In the genomic region with DNA sequence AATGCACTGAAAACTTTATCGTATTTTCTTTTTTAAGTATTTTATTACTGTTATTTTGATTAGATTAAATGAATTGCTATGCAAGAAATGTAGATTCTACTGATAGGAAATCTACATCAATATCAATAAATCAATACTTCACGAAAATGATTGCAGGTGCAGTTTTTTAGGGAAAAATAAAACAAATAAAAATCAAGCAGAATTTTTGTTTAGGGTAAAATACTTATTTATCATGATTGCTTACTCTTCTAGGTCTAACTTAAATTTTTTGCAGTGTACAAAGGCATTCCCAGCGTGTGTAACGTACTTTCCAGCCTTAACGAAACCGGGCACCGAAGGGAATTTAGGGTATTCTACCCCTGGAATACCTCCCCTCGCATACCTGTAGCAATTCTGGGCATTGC, we compare ENCODE assay signal across 1 fruit fly cellular context.
TF ChIP-seq lines count a peak whose summit lies in the region.

No protein-coding gene starts in this region.

TF ChIP-seq in whole organism, embryonic, 481 proteins besides CTCF, POLR2A, EP300 and RAD21 (continued from another document and continues in another):
- TF ChIP-seq bab2 (GFP tag; optimal IDR thresholded peaks at IDR 0.05; lab: Kevin White, UChicago) (peak; percentile 48), fd96Cb (tag; optimal IDR thresholded peaks at IDR 0.05; lab: Kevin White, UChicago) (peak; percentile 76), CG18262 (tag; optimal IDR thresholded peaks at IDR 0.05; lab: Kevin White, UChicago) (peak; percentile 96), sqz (GFP tag; optimal IDR thresholded peaks at IDR 0.05; lab: Kevin White, UChicago) (peak; percentile 60), Antp (GFP tag; optimal IDR thresholded peaks at IDR 0.05; lab: Kevin White, UChicago) (peak; percentile 37), CG7786 (GFP tag; optimal IDR thresholded peaks at IDR 0.05; lab: Kevin White, UChicago) (peak; percentile 45), CG11085 (GFP tag; IDR thresholded peaks at IDR 0.05; lab: Robert Waterston, UW) (no peak), CG7271 (tag; optimal IDR thresholded peaks at IDR 0.05; lab: Kevin White, UChicago) (peak; percentile 82), CG11560 (tag; IDR thresholded peaks at IDR 0.05; lab: Robert Waterston, UW) (no peak), B-H1 (GFP tag; IDR thresholded peaks at IDR 0.05; lab: Robert Waterston, UW) (no peak), cas (GFP tag; IDR thresholded peaks at IDR 0.05; lab: Robert Waterston, UW) (no peak), CG7987 (GFP tag; optimal IDR thresholded peaks at IDR 0.05; lab: Kevin White, UChicago) (no peak), nerfin-2 (GFP tag; IDR thresholded peaks at IDR 0.05; lab: Robert Waterston, UW; ENCODE audit: partially characterized antibody) (no peak), org-1 (GFP tag; optimal IDR thresholded peaks at IDR 0.05; lab: Kevin White, UChicago) (peak; percentile 51), zfh2 (GFP tag; optimal IDR thresholded peaks at IDR 0.05; lab: Kevin White, UChicago) (no peak), CG6791 (GFP tag; IDR thresholded peaks at IDR 0.05; lab: Robert Waterston, UW; ENCODE audit: partially characterized antibody) (no peak), Optix (GFP tag; IDR thresholded peaks at IDR 0.05; lab: Robert Waterston, UW) (no peak), CG13894 (tag; optimal IDR thresholded peaks at IDR 0.05; lab: Kevin White, UChicago) (no peak), Oli (tag; optimal IDR thresholded peaks at IDR 0.05; lab: Kevin White, UChicago) (peak; percentile 73), Oaz (GFP tag; IDR thresholded peaks at IDR 0.05; lab: Robert Waterston, UW) (no peak), sim (GFP tag; IDR thresholded peaks at IDR 0.05; lab: Robert Waterston, UW) (no peak), Sox100B (GFP tag; optimal IDR thresholded peaks at IDR 0.05; lab: Kevin White, UChicago) (peak; percentile 74), ERR (GFP tag; optimal IDR thresholded peaks at IDR 0.05; lab: Kevin White, UChicago) (no peak), NfI (GFP tag; optimal IDR thresholded peaks at IDR 0.05; lab: Kevin White, UChicago) (peak; percentile 32), CG17612 (GFP tag; IDR thresholded peaks at IDR 0.05; lab: Robert Waterston, UW) (no peak), CG18599 (GFP tag; optimal IDR thresholded peaks at IDR 0.05; lab: Kevin White, UChicago) (peak; percentile 40), hkb (optimal IDR thresholded peaks at IDR 0.05; lab: Kevin White, UChicago) (no peak), hkb (GFP tag; IDR thresholded peaks at IDR 0.05; lab: Robert Waterston, UW) (peak; percentile 54; the same call in 1 of the 2 replicates), caup (GFP tag; optimal IDR thresholded peaks at IDR 0.05; lab: Kevin White, UChicago; ENCODE audit: severe bottlenecking) (no peak), slbo (GFP tag; IDR thresholded peaks at IDR 0.05; lab: Robert Waterston, UW) (no peak), Pdp1 (GFP tag; optimal IDR thresholded peaks at IDR 0.05; lab: Kevin White, UChicago) (peak; percentile 36 to 57), CG11247 (GFP tag; IDR thresholded peaks at IDR 0.05; lab: Robert Waterston, UW) (no peak), Eip74EF (GFP tag; optimal IDR thresholded peaks at IDR 0.05; lab: Kevin White, UChicago) (peak in 1 of 2 experiments; percentile 5), CG17328 (GFP tag; IDR thresholded peaks at IDR 0.05; lab: Robert Waterston, UW) (peak; percentile 61), ash1 (GFP tag; optimal IDR thresholded peaks at IDR 0.05; lab: Kevin White, UChicago) (no peak), pum (GFP tag; optimal IDR thresholded peaks at IDR 0.05; lab: Kevin White, UChicago) (peak; percentile 63), CG31388 (GFP tag; optimal IDR thresholded peaks at IDR 0.05; lab: Kevin White, UChicago) (peak; percentile 57), tll (GFP tag; optimal IDR thresholded peaks at IDR 0.05; lab: Kevin White, UChicago) (peak in 1 of 2 experiments; percentile 98), CG9876 (GFP tag; optimal IDR thresholded peaks at IDR 0.05; lab: Kevin White, UChicago) (peak; percentile 2), ATbp (GFP tag; optimal IDR thresholded peaks at IDR 0.05; lab: Kevin White, UChicago) (peak; percentile 45), sc (optimal IDR thresholded peaks at IDR 0.05; lab: Kevin White, UChicago) (no peak), sc (GFP tag; optimal IDR thresholded peaks at IDR 0.05; lab: Kevin White, UChicago) (peak; percentile 81), CG14441 (GFP tag; IDR thresholded peaks at IDR 0.05; lab: Robert Waterston, UW) (peak; percentile 6; the same call in 1 of the 2 replicates), CG6254 (GFP tag; optimal IDR thresholded peaks at IDR 0.05; lab: Kevin White, UChicago) (peak; percentile 77), sens-2 (GFP tag; IDR thresholded peaks at IDR 0.05; lab: Robert Waterston, UW) (0 out of 2 replicates have a peak, but pooled peaks have one; percentile 51), grau (tag; optimal IDR thresholded peaks at IDR 0.05; lab: Kevin White, UChicago) (peak; percentile 79), Neu2 (GFP tag; optimal IDR thresholded peaks at IDR 0.05; lab: Kevin White, UChicago; ENCODE audit: borderline replicate concordance) (peak; percentile 25), z (GFP tag; IDR thresholded peaks at IDR 0.05; lab: Robert Waterston, UW) (no peak), CG33557 (GFP tag; optimal IDR thresholded peaks at IDR 0.05; lab: Kevin White, UChicago) (peak; percentile 96), nmo (GFP tag; optimal IDR thresholded peaks at IDR 0.05; lab: Kevin White, UChicago) (peak; percentile 87), crp (GFP tag; optimal IDR thresholded peaks at IDR 0.05; lab: Kevin White, UChicago) (peak; percentile 6 to 26), tin (GFP tag; optimal IDR thresholded peaks at IDR 0.05; lab: Kevin White, UChicago) (peak; percentile 66), CG2199 (GFP tag; IDR thresholded peaks at IDR 0.05; lab: Robert Waterston, UW) (no peak), inv (GFP tag; IDR thresholded peaks at IDR 0.05; lab: Robert Waterston, UW; ENCODE audit: partially characterized antibody) (no peak), slp2 (GFP tag; optimal IDR thresholded peaks at IDR 0.05; lab: Kevin White, UChicago) (peak; percentile 61), D19A (tag; optimal IDR thresholded peaks at IDR 0.05; lab: Kevin White, UChicago) (peak; percentile 98), CG9727 (GFP tag; optimal IDR thresholded peaks at IDR 0.05; lab: Kevin White, UChicago) (peak; percentile 96), danr (GFP tag; IDR thresholded peaks at IDR 0.05; lab: Robert Waterston, UW) (no peak), H15 (GFP tag; IDR thresholded peaks at IDR 0.05; lab: Robert Waterston, UW) (no peak), abd-A (tag; optimal IDR thresholded peaks at IDR 0.05; lab: Kevin White, UChicago) (no peak), bbx (GFP tag; IDR thresholded peaks at IDR 0.05; lab: Robert Waterston, UW; ENCODE audit: partially characterized antibody) (no peak), CG4820 (GFP tag; optimal IDR thresholded peaks at IDR 0.05; lab: Kevin White, UChicago) (peak; percentile 73), tna (GFP tag; IDR thresholded peaks at IDR 0.05; lab: Robert Waterston, UW; ENCODE audit: partially characterized antibody) (no peak), kah (GFP tag; optimal IDR thresholded peaks at IDR 0.05; lab: Kevin White, UChicago) (no peak), CG14667 (GFP tag; IDR thresholded peaks at IDR 0.05; lab: Robert Waterston, UW) (no peak), Doc2 (GFP tag; IDR thresholded peaks at IDR 0.05; lab: Robert Waterston, UW) (no peak), ara (GFP tag; IDR thresholded peaks at IDR 0.05; lab: Robert Waterston, UW) (peak; percentile 57), CG2678 (tag; optimal IDR thresholded peaks at IDR 0.05; lab: Kevin White, UChicago) (peak; percentile 77), C15 (GFP tag; IDR thresholded peaks at IDR 0.05; lab: Robert Waterston, UW) (no peak), dysf (GFP tag; IDR thresholded peaks at IDR 0.05; lab: Robert Waterston, UW) (0 out of 3 replicates have a peak, but pooled peaks have one; percentile 27), TFAM (GFP tag; optimal IDR thresholded peaks at IDR 0.05; lab: Kevin White, UChicago) (peak; percentile 1), CG12155 (GFP tag; optimal IDR thresholded peaks at IDR 0.05; lab: Kevin White, UChicago) (peak; percentile 41), ase (GFP tag; IDR thresholded peaks at IDR 0.05; lab: Robert Waterston, UW) (no peak), CG34376 (GFP tag; optimal IDR thresholded peaks at IDR 0.05; lab: Kevin White, UChicago) (no peak), zfh1 (GFP tag; IDR thresholded peaks at IDR 0.05; lab: Robert Waterston, UW) (peak; percentile 81), CG8089 (GFP tag; optimal IDR thresholded peaks at IDR 0.05; lab: Kevin White, UChicago) (peak; percentile 51), E2f1 (GFP tag; IDR thresholded peaks at IDR 0.05; lab: Robert Waterston, UW) (peak; percentile 31; the same call in 1 of the 2 replicates), gsb-n (tag; optimal IDR thresholded peaks at IDR 0.05; lab: Kevin White, UChicago) (peak; percentile 85), ind (GFP tag; optimal IDR thresholded peaks at IDR 0.05; lab: Kevin White, UChicago) (peak; percentile 42), CG17829 (tag; optimal IDR thresholded peaks at IDR 0.05; lab: Kevin White, UChicago) (peak; percentile 94), Side (GFP tag; optimal IDR thresholded peaks at IDR 0.05; lab: Kevin White, UChicago) (peak; percentile 66), CG12071 (GFP tag; optimal IDR thresholded peaks at IDR 0.05; lab: Kevin White, UChicago) (no peak), D19B (GFP tag; optimal IDR thresholded peaks at IDR 0.05; lab: Kevin White, UChicago) (no peak), CG6175 (GFP tag; IDR thresholded peaks at IDR 0.05; lab: Robert Waterston, UW) (no peak), kni (GFP tag; optimal IDR thresholded peaks at IDR 0.05; lab: Kevin White, UChicago) (no peak), BtbVII (GFP tag; optimal IDR thresholded peaks at IDR 0.05; lab: Kevin White, UChicago) (no peak), BEAF-32 (GFP tag; optimal IDR thresholded peaks at IDR 0.05; lab: Kevin White, UChicago) (no peak), Rfx (GFP tag; IDR thresholded peaks at IDR 0.05; lab: Robert Waterston, UW) (0 out of 2 replicates have a peak, but pooled peaks have one; percentile 8), grn (GFP tag; optimal IDR thresholded peaks at IDR 0.05; lab: Kevin White, UChicago) (peak; percentile 73), pb (GFP tag; optimal IDR thresholded peaks at IDR 0.05; lab: Kevin White, UChicago) (no peak), gfzf (GFP tag; optimal IDR thresholded peaks at IDR 0.05; lab: Kevin White, UChicago) (no peak), HmgD (GFP tag; optimal IDR thresholded peaks at IDR 0.05; lab: Kevin White, UChicago) (no peak), prd (optimal IDR thresholded peaks at IDR 0.05; lab: Kevin White, UChicago) (no peak), prd (GFP tag; IDR thresholded peaks at IDR 0.05; lab: Robert Waterston, UW) (peak; percentile 87), Bgb (GFP tag; IDR thresholded peaks at IDR 0.05; lab: Robert Waterston, UW; ENCODE audit: partially characterized antibody) (no peak), Gug (GFP tag; IDR thresholded peaks at IDR 0.05; lab: Robert Waterston, UW) (no peak), klu (GFP tag; IDR thresholded peaks at IDR 0.05; lab: Robert Waterston, UW) (no peak), CG4707 (GFP tag; optimal IDR thresholded peaks at IDR 0.05; lab: Kevin White, UChicago) (no peak), run (tag; optimal IDR thresholded peaks at IDR 0.05; lab: Kevin White, UChicago) (no peak), Poxn (GFP tag; IDR thresholded peaks at IDR 0.05; lab: Robert Waterston, UW) (no peak), lbe (GFP tag; optimal IDR thresholded peaks at IDR 0.05; lab: Kevin White, UChicago) (peak; percentile 2), chif (GFP tag; optimal IDR thresholded peaks at IDR 0.05; lab: Kevin White, UChicago) (peak; percentile 58 to 79), bigmax (GFP tag; optimal IDR thresholded peaks at IDR 0.05; lab: Kevin White, UChicago) (no peak), dm (GFP tag; optimal IDR thresholded peaks at IDR 0.05; lab: Kevin White, UChicago) (no peak), mld (GFP tag; IDR thresholded peaks at IDR 0.05; lab: Robert Waterston, UW; ENCODE audit: partially characterized antibody) (no peak), CG30020 (tag; optimal IDR thresholded peaks at IDR 0.05; lab: Kevin White, UChicago) (peak; percentile 60), luna (GFP tag; optimal IDR thresholded peaks at IDR 0.05; lab: Kevin White, UChicago) (no peak), sens (GFP tag; lab: Kevin White, UChicago) (peak; percentile 97), tx (GFP tag; optimal IDR thresholded peaks at IDR 0.05; lab: Kevin White, UChicago) (peak; percentile 9), ham (GFP tag; IDR thresholded peaks at IDR 0.05; lab: Robert Waterston, UW) (no peak), Dref (GFP tag; IDR thresholded peaks at IDR 0.05; lab: Robert Waterston, UW) (no peak), Camta (GFP tag; optimal IDR thresholded peaks at IDR 0.05; lab: Kevin White, UChicago) (peak; percentile 60), Rx (GFP tag; IDR thresholded peaks at IDR 0.05; lab: Robert Waterston, UW) (no peak), CG15011 (GFP tag; optimal IDR thresholded peaks at IDR 0.05; lab: Kevin White, UChicago) (no peak), CG10431 (GFP tag; optimal IDR thresholded peaks at IDR 0.05; lab: Kevin White, UChicago) (peak; percentile 29), CG15479 (GFP tag; optimal IDR thresholded peaks at IDR 0.05; lab: Kevin White, UChicago) (peak; percentile 81), CG6854 (GFP tag; optimal IDR thresholded peaks at IDR 0.05; lab: Kevin White, UChicago) (no peak), CG4404 (GFP tag; IDR thresholded peaks at IDR 0.05; lab: Robert Waterston, UW) (peak; percentile 90), CG10959 (GFP tag; IDR thresholded peaks at IDR 0.05; lab: Robert Waterston, UW) (peak; percentile 84), CG6689 (GFP tag; IDR thresholded peaks at IDR 0.05; lab: Robert Waterston, UW) (peak; percentile 76), NC2α (GFP tag; optimal IDR thresholded peaks at IDR 0.05; lab: Kevin White, UChicago) (peak; percentile 40), Dek (tag; optimal IDR thresholded peaks at IDR 0.05; lab: Kevin White, UChicago) (no peak), trem (tag; optimal IDR thresholded peaks at IDR 0.05; lab: Kevin White, UChicago) (peak; percentile 91), gt (GFP tag; IDR thresholded peaks at IDR 0.05; lab: Robert Waterston, UW) (no peak), peb (GFP tag; IDR thresholded peaks at IDR 0.05; lab: Robert Waterston, UW) (peak; percentile 47; the same call in 1 of the 2 replicates), al (GFP tag; IDR thresholded peaks at IDR 0.05; lab: Robert Waterston, UW) (no peak), Dip3 (GFP tag; optimal IDR thresholded peaks at IDR 0.05; lab: Kevin White, UChicago) (no peak), CG32772 (GFP tag; IDR thresholded peaks at IDR 0.05; lab: Robert Waterston, UW) (peak; percentile 48; the same call in 1 of the 2 replicates), CG7372 (GFP tag; IDR thresholded peaks at IDR 0.05; lab: Robert Waterston, UW) (no peak)
